Worm (Caenorhabditis elegans) whole organism, L3 larva: ENCODE measurements around the gene ncl-1.

Experiments used
- ceh-82 ChIP-seq: fragments of 150-350 bp; optimal IDR thresholded peaks from 2 replicates; lab custom pipeline; 2014; ENCODE audit warnings: missing biosample characterization, missing genetic modification characterization
- elt-2 ChIP-seq: sonication (generic microtip); optimal IDR thresholded peaks from 2 replicates; lab custom pipeline; 2016; ENCODE audit warnings: missing genetic modification reagents, mild to moderate bottlenecking, missing genetic modification characterization, missing compliant biosample characterization
- lsy-12 ChIP-seq: sonication (generic microtip); optimal IDR thresholded peaks from 2 replicates; lab custom pipeline; 2016; ENCODE audit warnings: mild to moderate bottlenecking, missing genetic modification characterization, missing compliant biosample characterization
- nhr-12 ChIP-seq: fragments of 150-350 bp; optimal IDR thresholded peaks from 2 replicates; lab custom pipeline; 2014; ENCODE audit warnings: missing biosample characterization, missing genetic modification characterization
- nhr-28 ChIP-seq: fragments of 150-350 bp; optimal IDR thresholded peaks from 2 replicates; lab custom pipeline; 2014; ENCODE audit warnings: missing biosample characterization, missing genetic modification characterization
- skn-1 ChIP-seq: fragments of 150-350 bp; optimal IDR thresholded peaks from 2 replicates; lab custom pipeline; 2014; ENCODE audit warnings: missing biosample characterization, missing genetic modification characterization

DNA sequence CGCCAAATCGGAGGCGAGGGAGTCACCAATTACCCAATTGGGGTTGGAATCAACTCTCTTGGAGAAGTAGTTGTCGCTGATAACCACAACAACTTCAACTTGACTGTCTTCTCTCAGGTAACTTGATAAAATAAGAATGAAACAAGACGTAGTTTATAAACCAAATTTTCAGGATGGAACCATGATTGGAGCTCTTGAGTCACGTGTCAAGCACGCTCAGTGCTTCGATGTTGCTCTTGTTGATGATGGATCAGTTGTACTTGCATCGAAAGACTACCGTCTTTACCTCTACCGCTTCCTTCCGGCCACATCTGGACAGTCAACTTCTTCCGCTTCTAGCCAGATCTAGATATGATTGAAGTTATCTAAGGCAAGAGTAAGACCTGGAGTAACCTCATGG is 16.5 kb downstream of the ncl-1 start:
- TF ChIP-seq elt-2 (no peak), lsy-12 (no peak), skn-1 (tag; lab: Kevin White, UChicago) (no peak), ceh-82 (tag; lab: Kevin White, UChicago) (no peak), nhr-28 (tag; lab: Kevin White, UChicago) (no peak), nhr-12 (tag; lab: Kevin White, UChicago) (no peak)
